Worm (Caenorhabditis elegans): ENCODE measurements around the gene fbxb-84.

DNA sequence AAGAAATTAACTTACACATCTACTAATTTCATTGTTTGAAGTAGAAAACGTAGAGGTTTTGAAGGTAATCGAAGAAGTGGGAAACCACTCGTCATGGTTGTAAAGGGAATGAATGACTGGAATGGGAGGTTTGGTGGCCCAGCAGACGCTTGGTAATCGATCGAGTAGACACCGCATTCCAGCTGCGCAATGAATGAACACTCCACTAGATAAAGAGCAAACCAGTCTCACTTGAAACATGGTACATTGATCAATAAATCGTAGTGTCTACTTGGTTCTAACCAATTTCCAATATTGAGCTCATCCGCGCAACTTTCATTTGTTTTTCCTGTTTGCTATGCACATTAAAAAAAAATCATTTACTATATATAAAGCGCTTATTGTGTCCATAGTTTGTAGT, at the start of gene fbxb-84:
- TF ChIP-seq ama-1 (optimal IDR thresholded peaks at IDR 0.05) (no peak), T26A8.4 (GFP tag; IDR thresholded peaks at IDR 0.05) (no peak), jun-1 (tag; optimal IDR thresholded peaks at IDR 0.05) (no peak), Y105C5A.15 (GFP tag; IDR thresholded peaks at IDR 0.05) (no peak), tag-97 (GFP tag; IDR thresholded peaks at IDR 0.05) (no peak), nhr-28 (tag; optimal IDR thresholded peaks at IDR 0.05) (no peak), R02D3.7 (tag; optimal IDR thresholded peaks at IDR 0.05) (no peak), ZK546.5 (tag; optimal IDR thresholded peaks at IDR 0.05) (no peak), ces-1 (GFP tag; optimal IDR thresholded peaks at IDR 0.05) (no peak), unc-62 (GFP tag; optimal IDR thresholded peaks at IDR 0.05 in 1 of 2) (no peak), unc-62 (tag; optimal IDR thresholded peaks at IDR 0.05) (no peak), ceh-82 (tag; optimal IDR thresholded peaks at IDR 0.05) (no peak), nhr-237 (tag; optimal IDR thresholded peaks at IDR 0.05) (no peak)
